Fruit fly (Drosophila melanogaster): Measurements from ENCODE around the gene CG5614.

The CG5614 gene

DNA sequence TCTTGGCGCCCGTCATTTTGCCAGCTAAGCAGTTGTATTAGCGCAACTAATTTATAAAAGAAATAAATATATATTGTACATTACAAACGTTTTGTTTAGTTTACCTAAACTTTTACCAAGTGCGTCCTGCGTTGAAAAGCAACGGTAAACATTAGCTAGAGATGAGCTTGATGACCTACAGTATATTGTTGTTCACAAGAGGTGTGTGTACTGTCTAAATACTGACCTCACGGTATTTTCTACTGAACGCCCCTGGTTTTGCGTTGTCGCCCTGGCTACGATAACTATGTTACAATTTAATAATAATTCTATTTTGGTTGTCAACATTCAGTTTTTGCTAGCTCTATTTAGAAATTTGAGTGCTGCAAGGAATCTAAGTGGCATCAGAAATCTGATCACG, 12.8 kb downstream of the CG5614 start, which contains the start of gene Acyp2 (continued):
- TF ChIP-seq sqz (GFP tag; optimal IDR thresholded peaks at IDR 0.05) (no peak), tna (GFP tag; IDR thresholded peaks at IDR 0.05; ENCODE audit: partially characterized antibody) (peak; percentile 31; the same call in 1 of the 2 replicates), ken (GFP tag; IDR thresholded peaks at IDR 0.05) (no peak), pum (GFP tag; optimal IDR thresholded peaks at IDR 0.05) (peak; percentile 23), tx (GFP tag; optimal IDR thresholded peaks at IDR 0.05) (peak; percentile 17), CG11456 (GFP tag; IDR thresholded peaks at IDR 0.05) (0 out of 3 replicates have a peak, but pooled peaks have one; percentile 44), az2 (GFP tag; optimal IDR thresholded peaks at IDR 0.05) (no peak), CG9609 (GFP tag; optimal IDR thresholded peaks at IDR 0.05) (no peak), ems (GFP tag; optimal IDR thresholded peaks at IDR 0.05) (peak; percentile 4), Dek (tag; optimal IDR thresholded peaks at IDR 0.05) (no peak), Hr39 (optimal IDR thresholded peaks at IDR 0.05) (no peak), CG11247 (GFP tag; IDR thresholded peaks at IDR 0.05) (no peak), CG3163 (GFP tag; optimal IDR thresholded peaks at IDR 0.05) (no peak), CG16863 (GFP tag; optimal IDR thresholded peaks at IDR 0.05) (no peak), Fer2 (tag; optimal IDR thresholded peaks at IDR 0.05) (no peak), Dfd (GFP tag; optimal IDR thresholded peaks at IDR 0.05) (no peak), br (optimal IDR thresholded peaks at IDR 0.05) (no peak), slbo (GFP tag; IDR thresholded peaks at IDR 0.05) (peak; percentile 69; the same call in 1 of the 2 replicates), kni (GFP tag; optimal IDR thresholded peaks at IDR 0.05) (peak; percentile 9), CG6683 (GFP tag; optimal IDR thresholded peaks at IDR 0.05) (no peak), crc (GFP tag; optimal IDR thresholded peaks at IDR 0.05) (peak; percentile 19), CG8944 (GFP tag; optimal IDR thresholded peaks at IDR 0.05) (peak; percentile 29), Sox100B (GFP tag; optimal IDR thresholded peaks at IDR 0.05) (no peak), CG15073 (GFP tag; optimal IDR thresholded peaks at IDR 0.05) (no peak), CG14667 (GFP tag; IDR thresholded peaks at IDR 0.05) (no peak), inv (GFP tag; IDR thresholded peaks at IDR 0.05; ENCODE audit: partially characterized antibody) (peak; percentile 31; the same call in 1 of the 2 replicates), lov (optimal IDR thresholded peaks at IDR 0.05) (no peak), lov (GFP tag; IDR thresholded peaks at IDR 0.05) (no peak), CG5180 (GFP tag; optimal IDR thresholded peaks at IDR 0.05) (no peak), MBD-R2 (GFP tag; IDR thresholded peaks at IDR 0.05) (peak; percentile 88), Gug (GFP tag; IDR thresholded peaks at IDR 0.05) (peak; percentile 36; the same call in 1 of the 4 replicates), CG17186 (GFP tag; optimal IDR thresholded peaks at IDR 0.05) (peak; percentile 44), CG4707 (GFP tag; optimal IDR thresholded peaks at IDR 0.05) (no peak), pb (GFP tag; optimal IDR thresholded peaks at IDR 0.05) (no peak), hkb (optimal IDR thresholded peaks at IDR 0.05) (no peak), hkb (GFP tag; IDR thresholded peaks at IDR 0.05) (0 out of 2 replicates have a peak, but pooled peaks have one; percentile 13), CG10654 (GFP tag; optimal IDR thresholded peaks at IDR 0.05) (no peak), chn (GFP tag; optimal IDR thresholded peaks at IDR 0.05) (no peak), z (GFP tag; IDR thresholded peaks at IDR 0.05) (no peak), zf30C (GFP tag; optimal IDR thresholded peaks at IDR 0.05) (no peak), Xrp1 (GFP tag; IDR thresholded peaks at IDR 0.05) (no peak), twi (tag; optimal IDR thresholded peaks at IDR 0.05) (no peak), CG13424 (tag; optimal IDR thresholded peaks at IDR 0.05) (peak; percentile 16), Hand (GFP tag; optimal IDR thresholded peaks at IDR 0.05) (no peak), CG11398 (GFP tag; optimal IDR thresholded peaks at IDR 0.05) (no peak), CG10321 (GFP tag; IDR thresholded peaks at IDR 0.05) (peak; percentile 18; the same call in 1 of the 2 replicates), CG1792 (GFP tag; optimal IDR thresholded peaks at IDR 0.05) (no peak), pho (GFP tag; optimal IDR thresholded peaks at IDR 0.05) (no peak), CG3995 (GFP tag; optimal IDR thresholded peaks at IDR 0.05) (no peak), CG17829 (tag; optimal IDR thresholded peaks at IDR 0.05) (peak; percentile 45), her (GFP tag; optimal IDR thresholded peaks at IDR 0.05) (no peak), CG10366 (GFP tag; IDR thresholded peaks at IDR 0.05) (no peak), CG12391 (tag; optimal IDR thresholded peaks at IDR 0.05) (peak; percentile 41)

Measured in whole organism, embryonic.